Worm (Caenorhabditis elegans) whole organism, L1 larva: ENCODE measurements around the gene lex-1.

Source experiments
- C16A3.4 ChIP-seq: fragments of 150-350 bp; optimal IDR thresholded peaks from 2 replicates; lab custom pipeline; 2014; ENCODE audit warnings: missing biosample characterization, missing genetic modification characterization
- C34B4.2 ChIP-seq: sonication (generic microtip); optimal IDR thresholded peaks from 2 replicates; lab custom pipeline; 2017; ENCODE audit warnings: mild to moderate bottlenecking, missing genetic modification characterization, missing compliant biosample characterization
- F16B12.6 ChIP-seq: fragments of 150-350 bp; optimal IDR thresholded peaks from 2 replicates; lab custom pipeline; 2014; ENCODE audit warnings: missing biosample characterization, missing genetic modification characterization
- blmp-1 ChIP-seq: fragments of 150-350 bp; optimal IDR thresholded peaks from 2 replicates; lab custom pipeline; 2014; ENCODE audit warnings: missing biosample characterization, missing genetic modification characterization
- ceh-90 ChIP-seq: sonication (generic microtip); optimal IDR thresholded peaks from 2 replicates; lab custom pipeline; 2016; ENCODE audit warnings: missing genetic modification characterization, missing compliant biosample characterization
- dpl-1 ChIP-seq, 3 experiments: fragments of 150-350 bp in 2 of 3; sonication (generic microtip) in 1 of 3; optimal IDR thresholded peaks; 2 replicates each; lab custom pipeline; 2014 to 2017; ENCODE audit warnings: missing biosample characterization in 3 of 3, missing genetic modification characterization in 3 of 3, missing genetic modification reagents in 3 of 3
- efl-1 ChIP-seq, 4 experiments: fragments of 150-350 bp; optimal IDR thresholded peaks in 3 of 4; peaks in 1 of 4; 1 replicate in 1 of 4; 2 replicates in 3 of 4; lab custom pipeline; 2014; ENCODE audit warnings: missing biosample characterization in 2 of 4, missing genetic modification characterization in 2 of 4, missing genetic modification reagents in 2 of 4
- elt-2 ChIP-seq: sonication (generic microtip); optimal IDR thresholded peaks from 2 replicates; lab custom pipeline; 2016; ENCODE audit warnings: missing genetic modification characterization, mild to moderate bottlenecking, inconsistent platforms, missing compliant biosample characterization, missing genetic modification reagents
- fkh-10 ChIP-seq: sonication (generic microtip); optimal IDR thresholded peaks from 2 replicates; lab custom pipeline; 2017; ENCODE audit warnings: missing biosample characterization, missing genetic modification reagents, missing genetic modification characterization
- fkh-8 ChIP-seq: sonication (generic microtip); optimal IDR thresholded peaks from 2 replicates; lab custom pipeline; 2016; ENCODE audit warnings: mild to moderate bottlenecking, missing genetic modification characterization, missing compliant biosample characterization
- hlh-4 ChIP-seq: sonication (generic microtip); optimal IDR thresholded peaks from 2 replicates; lab custom pipeline; 2016; ENCODE audit warnings: mild to moderate bottlenecking, missing genetic modification characterization, missing compliant biosample characterization
- hpl-2 ChIP-seq: fragments of 150-350 bp; optimal IDR thresholded peaks from 2 replicates; lab custom pipeline; 2014; ENCODE audit warnings: missing biosample characterization, missing genetic modification reagents, missing genetic modification characterization
- lin-14 ChIP-seq: fragments of 200-800 bp; sonication (Bioruptor generic); optimal IDR thresholded peaks from 2 replicates; lab custom pipeline; 2018; ENCODE audit warnings: mild to moderate bottlenecking, missing genetic modification characterization, moderate library complexity, missing compliant biosample characterization
- lin-15B ChIP-seq: fragments of 150-350 bp; sonication (generic microtip); optimal IDR thresholded peaks from 3 replicates; lab custom pipeline; 2014; ENCODE audit warnings: missing biosample characterization, missing genetic modification characterization
- lin-39 ChIP-seq: fragments of 150-350 bp; optimal IDR thresholded peaks from 2 replicates; lab custom pipeline; 2014; ENCODE audit warnings: missing biosample characterization, missing genetic modification reagents, missing genetic modification characterization
- lir-3 ChIP-seq: sonication (generic microtip); optimal IDR thresholded peaks from 2 replicates; lab custom pipeline; 2016; ENCODE audit warnings: mild to moderate bottlenecking, missing genetic modification characterization, moderate library complexity, missing compliant biosample characterization; ENCODE audit not compliant: poor library complexity
- lsy-2 ChIP-seq, 2 experiments: fragments of 150-350 bp; optimal IDR thresholded peaks; 2 replicates each; lab custom pipeline; 2014; ENCODE audit warnings: missing biosample characterization in 2 of 2, missing genetic modification characterization in 2 of 2
- mab-9 ChIP-seq: fragments of 200-800 bp; sonication (Bioruptor generic); IDR thresholded peaks from 2 replicates; pipeline ENCODE4 v1.3.6; 2022; ENCODE audit warnings: missing genetic modification reagents, missing genetic modification characterization, missing compliant biosample characterization
- mdl-1 ChIP-seq, 2 experiments: fragments of 150-350 bp; optimal IDR thresholded peaks; 2 replicates each; lab custom pipeline; 2014 to 2017; ENCODE audit warnings: missing biosample characterization in 2 of 2, missing genetic modification characterization in 2 of 2, inconsistent platforms in 1 of 2
- nhr-12 ChIP-seq: sonication (generic microtip); optimal IDR thresholded peaks from 2 replicates; lab custom pipeline; 2017; ENCODE audit warnings: missing biosample characterization, missing genetic modification characterization
- nhr-237 ChIP-seq: fragments of 150-350 bp; optimal IDR thresholded peaks from 2 replicates; lab custom pipeline; 2014; ENCODE audit warnings: missing biosample characterization, missing genetic modification characterization
- nhr-71 ChIP-seq: sonication (generic microtip); optimal IDR thresholded peaks from 2 replicates; lab custom pipeline; 2016; ENCODE audit warnings: mild to moderate bottlenecking, missing genetic modification characterization, moderate library complexity, missing compliant biosample characterization
- nhr-77 ChIP-seq: fragments of 150-350 bp; optimal IDR thresholded peaks from 2 replicates; lab custom pipeline; 2014; ENCODE audit warnings: missing biosample characterization, missing genetic modification characterization
- rnt-1 ChIP-seq: sonication (generic microtip); optimal IDR thresholded peaks from 2 replicates; lab custom pipeline; 2016; ENCODE audit warnings: mild to moderate bottlenecking, missing genetic modification characterization, moderate library complexity, missing compliant biosample characterization
- skn-1 ChIP-seq: fragments of 150-350 bp; optimal IDR thresholded peaks from 2 replicates; lab custom pipeline; 2014; ENCODE audit warnings: missing biosample characterization, missing genetic modification characterization
- snu-23 ChIP-seq: sonication (generic microtip); optimal IDR thresholded peaks from 2 replicates; lab custom pipeline; 2016; ENCODE audit warnings: missing genetic modification characterization, missing compliant biosample characterization
- sox-4 ChIP-seq: sonication (generic microtip); optimal IDR thresholded peaks from 2 replicates; lab custom pipeline; 2016; ENCODE audit warnings: missing genetic modification characterization, missing compliant biosample characterization
- sptf-1 ChIP-seq: fragments of 150-350 bp; optimal IDR thresholded peaks from 2 replicates; lab custom pipeline; 2014; ENCODE audit warnings: missing biosample characterization, missing genetic modification characterization
- sup-37 ChIP-seq: fragments of 200-800 bp; sonication (Bioruptor generic); optimal IDR thresholded peaks from 2 replicates; lab custom pipeline; 2018; ENCODE audit warnings: mild to moderate bottlenecking, missing genetic modification characterization, missing compliant biosample characterization
- swsn-7 ChIP-seq: sonication (generic microtip); optimal IDR thresholded peaks from 2 replicates; lab custom pipeline; 2016; ENCODE audit warnings: missing genetic modification characterization, missing compliant biosample characterization
- tbx-2 ChIP-seq: sonication (generic microtip); optimal IDR thresholded peaks from 2 replicates; lab custom pipeline; 2016; ENCODE audit warnings: missing genetic modification characterization, missing compliant biosample characterization
- unc-130 ChIP-seq: fragments of 150-350 bp; optimal IDR thresholded peaks from 2 replicates; lab custom pipeline; 2017; ENCODE audit warnings: missing biosample characterization, missing genetic modification characterization, inconsistent platforms
- unc-30 ChIP-seq: sonication (generic microtip); optimal IDR thresholded peaks from 2 replicates; lab custom pipeline; 2017; ENCODE audit warnings: missing biosample characterization, missing genetic modification characterization
- unc-62 ChIP-seq: fragments of 150-350 bp; optimal IDR thresholded peaks from 2 replicates; lab custom pipeline; 2014; ENCODE audit warnings: missing biosample characterization, missing genetic modification reagents, missing genetic modification characterization
- xbp-1 ChIP-seq: sonication (generic microtip); optimal IDR thresholded peaks from 2 replicates; lab custom pipeline; 2016; ENCODE audit warnings: missing genetic modification characterization, missing compliant biosample characterization
- zag-1 ChIP-seq: fragments of 150-350 bp; optimal IDR thresholded peaks from 2 replicates; lab custom pipeline; 2014; ENCODE audit warnings: missing biosample characterization, missing genetic modification characterization
- zip-4 ChIP-seq: fragments of 200-800 bp; sonication (Bioruptor generic); optimal IDR thresholded peaks from 2 replicates; lab custom pipeline; 2018; ENCODE audit warnings: mild to moderate bottlenecking, missing genetic modification characterization, moderate library complexity, missing compliant biosample characterization

The lex-1 gene

DNA sequence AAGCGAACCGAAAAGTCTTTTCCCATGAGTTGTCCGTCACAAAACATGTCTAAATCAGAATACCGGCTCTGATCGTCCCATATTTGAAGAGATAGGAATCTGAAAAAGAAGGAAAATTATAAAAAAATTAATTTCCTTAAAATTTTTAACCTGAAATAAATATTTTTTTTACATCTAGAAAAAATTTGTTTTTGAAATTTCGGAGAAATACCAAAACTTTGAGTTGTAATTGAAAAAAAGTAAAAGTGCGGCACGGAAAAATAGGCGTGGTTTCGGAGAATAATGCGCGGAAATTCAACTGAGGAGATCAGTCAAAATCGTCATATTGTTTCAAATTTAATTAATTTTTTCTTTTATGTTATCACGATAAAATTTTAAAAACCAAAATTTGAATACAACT is 10.3 kb downstream of the lex-1 start, which contains the start of gene F11A10.6:
Gene F11A10.6, minus strand, starts transcription at position 101 of the 400 bp plus-strand sequence.
- peak; percentile 27 for TF ChIP-seq blmp-1 (tag; lab: Kevin White, UChicago)
- TF ChIP-seq sptf-1 (tag; lab: Kevin White, UChicago) = no peak

DNA sequence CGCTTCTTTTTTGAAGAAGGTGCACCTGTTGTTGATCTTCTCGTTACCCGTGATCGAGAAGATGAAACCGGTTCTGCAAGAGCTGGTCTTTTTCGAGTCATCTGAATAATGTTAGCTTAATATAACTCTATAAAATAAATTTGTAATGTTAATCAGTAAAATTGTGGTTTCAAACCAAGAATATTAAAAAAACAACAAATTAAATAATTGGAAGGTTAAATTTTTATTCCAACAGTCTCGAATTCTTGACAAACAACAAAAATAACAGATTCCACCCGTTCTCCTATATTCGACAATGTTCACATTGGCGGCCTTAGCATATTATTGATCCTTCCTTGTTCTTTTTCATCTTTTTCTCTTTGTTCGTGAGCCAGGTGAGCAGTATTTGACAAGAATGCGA is 12.8 kb downstream of the lex-1 start, which contains the start of gene mig-32:
Gene mig-32, minus strand, starts transcription at position 101 of the 400 bp plus-strand sequence.
- TF ChIP-seq tbx-2 (no peak), lin-15B (tag; lab: Kevin White, UChicago) (no peak), zip-4 (GFP tag; lab: Kevin White, UChicago) (no peak)
- TF ChIP-seq, all 84 proteins: peak for 0

DNA sequence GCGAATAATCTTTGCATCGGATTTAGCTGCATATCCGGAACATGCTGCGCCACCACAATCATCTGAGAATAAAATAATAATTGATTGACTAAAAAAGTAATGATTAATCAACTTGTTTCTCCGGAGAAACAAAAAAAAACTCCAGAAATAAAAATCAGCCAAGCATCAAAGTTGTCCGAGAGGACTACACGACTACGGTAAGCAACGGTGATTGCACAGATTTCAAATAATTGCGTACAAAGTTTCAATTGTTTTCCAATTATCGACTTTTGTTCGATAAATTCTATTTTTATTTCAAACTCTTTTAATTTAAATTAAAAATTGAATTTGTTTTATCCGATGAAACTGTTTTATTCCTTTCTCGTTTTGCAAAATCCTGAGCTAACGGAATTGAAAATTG is 14.1 kb downstream of the lex-1 start, which contains the start of gene cpsf-4:
Gene cpsf-4, minus strand, starts transcription at position 62 of the 400 bp plus-strand sequence.
- TF ChIP-seq snu-23 (GFP tag; lab: Kevin White, UChicago) (no peak), hlh-4 (no peak), F16B12.6 (no peak), unc-62 (GFP tag; lab: Kevin White, UChicago) (no peak), lsy-2 (tag; optimal IDR thresholded peaks at IDR 0.05; lab: Kevin White, UChicago) (peak; percentile 21 to 77), lin-15B (tag; lab: Kevin White, UChicago) (no peak), xbp-1 (tag; lab: Kevin White, UChicago) (no peak), efl-1 (optimal IDR thresholded peaks at IDR 0.05; lab: Kevin White, UChicago) (peak in 1 of 2 experiments; percentile 6), efl-1 (GFP tag; optimal IDR thresholded peaks at IDR 0.05 in 1 of 2; lab: Kevin White, UChicago) (no peak)

DNA sequence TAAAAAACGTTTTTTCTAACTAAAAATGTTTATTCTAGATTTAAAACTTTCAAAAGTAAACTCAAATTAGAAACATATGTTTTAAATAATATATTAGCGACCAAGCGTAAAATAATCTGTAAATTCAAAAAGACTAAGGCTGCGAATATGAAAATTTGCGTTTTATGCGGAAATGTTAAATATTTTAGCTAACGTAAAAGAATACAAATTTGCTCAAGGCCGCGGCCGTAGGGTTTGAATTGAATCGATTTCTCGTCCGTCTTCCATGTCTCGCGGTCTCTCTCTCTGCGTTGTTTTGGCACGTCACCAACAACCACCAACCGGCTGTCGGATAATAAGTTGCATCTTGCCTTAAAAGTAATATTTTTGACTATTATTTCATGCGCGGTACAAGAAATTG is 14.5 kb downstream of the lex-1 start, which contains the start of gene F11A10.5:
Gene F11A10.5, plus strand, starts transcription at position 301 of the 400 bp plus-strand sequence.
- TF ChIP-seq efl-1 (optimal IDR thresholded peaks at IDR 0.05; lab: Kevin White, UChicago) (peak in 1 of 2 experiments; percentile 2), efl-1 (GFP tag; optimal IDR thresholded peaks at IDR 0.05 in 1 of 2; lab: Kevin White, UChicago) (no peak), nhr-71 (tag; lab: Kevin White, UChicago) (no peak), fkh-8 (tag; lab: Kevin White, UChicago) (no peak), sox-4 (tag; lab: Kevin White, UChicago) (no peak), dpl-1 (GFP tag; optimal IDR thresholded peaks at IDR 0.05; lab: Kevin White, UChicago) (peak in 1 of 3 experiments; percentile 14), nhr-12 (tag; lab: Kevin White, UChicago) (no peak), zag-1 (tag; lab: Kevin White, UChicago) (no peak), skn-1 (tag; lab: Kevin White, UChicago) (no peak), unc-30 (tag; lab: Kevin White, UChicago) (no peak)

DNA sequence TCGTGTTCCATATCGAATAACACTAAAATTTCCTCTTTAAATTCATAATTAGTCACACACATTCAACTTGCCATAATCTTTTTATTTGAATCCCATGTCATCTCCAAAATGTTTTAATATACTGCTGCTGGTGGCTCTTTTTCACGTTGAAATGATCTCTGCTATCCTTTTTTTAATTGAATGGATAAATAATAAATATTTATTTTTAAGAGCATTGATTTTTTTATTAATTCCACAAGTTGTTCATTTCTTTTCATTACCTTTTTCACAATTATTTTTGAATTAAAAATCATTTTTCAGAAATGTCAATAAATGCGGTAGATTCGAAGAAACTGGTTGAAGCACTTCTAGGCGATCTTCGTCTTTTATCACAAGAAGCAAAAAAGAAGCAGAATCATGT is 17.2 kb downstream of the lex-1 start, which contains the start of gene mon-2:
Gene mon-2, plus strand, starts transcription at position 301 of the 400 bp plus-strand sequence.
- TF ChIP-seq mdl-1 (tag; optimal IDR thresholded peaks at IDR 0.05; lab: Kevin White, UChicago) (no peak), rnt-1 (tag; lab: Kevin White, UChicago) (no peak), nhr-237 (tag; lab: Kevin White, UChicago) (no peak), nhr-77 (no peak), lsy-2 (tag; optimal IDR thresholded peaks at IDR 0.05; lab: Kevin White, UChicago) (no peak), mab-9 (GFP tag; lab: Robert Waterston, UW) (no peak), lin-39 (tag; lab: Kevin White, UChicago) (no peak), snu-23 (GFP tag; lab: Kevin White, UChicago) (no peak), elt-2 (no peak), C34B4.2 (tag; lab: Kevin White, UChicago) (no peak), hpl-2 (GFP tag; lab: Kevin White, UChicago) (no peak), unc-130 (tag; lab: Kevin White, UChicago) (no peak), fkh-10 (no peak), ceh-90 (tag; lab: Kevin White, UChicago) (no peak), swsn-7 (tag; lab: Kevin White, UChicago) (no peak), lir-3 (tag; lab: Kevin White, UChicago) (no peak), C16A3.4 (tag; lab: Kevin White, UChicago) (no peak), lin-14 (no peak), tbx-2 (no peak), sup-37 (GFP tag; lab: Kevin White, UChicago) (no peak)
